Worm (Caenorhabditis elegans) whole organism, young adult: ENCODE measurements around the gene Y55F3AM.11.

Experiments
- B0336.3 ChIP-seq: fragments of 200-800 bp; sonication (Bioruptor generic); IDR thresholded peaks from 2 replicates; pipeline ENCODE4 v1.3.6; 2022; ENCODE audit warnings: missing genetic modification characterization, missing compliant biosample characterization
- C17E4.6 ChIP-seq: fragments of 200-800 bp; sonication (Bioruptor generic); IDR thresholded peaks from 2 replicates; pipeline ENCODE4 v1.3.6; 2022; ENCODE audit warnings: missing genetic modification reagents, missing genetic modification characterization, missing compliant biosample characterization
- F33H1.4 ChIP-seq: fragments of 200-800 bp; sonication (Bioruptor generic); IDR thresholded peaks from 2 replicates; pipeline ENCODE4 v1.3.6; 2022; ENCODE audit warnings: missing genetic modification reagents, missing genetic modification characterization, missing compliant biosample characterization
- F37B4.10 ChIP-seq: fragments of 200-800 bp; sonication (Bioruptor generic); IDR thresholded peaks from 2 replicates; pipeline ENCODE4 v1.3.6; 2022; ENCODE audit warnings: missing genetic modification characterization, missing compliant biosample characterization
- F49E8.2 ChIP-seq: sonication (generic microtip); optimal IDR thresholded peaks from 3 replicates; lab custom pipeline; 2017; ENCODE audit warnings: missing genetic modification characterization, mild to moderate bottlenecking, missing compliant biosample characterization, antibody characterized with exemption, moderate library complexity; ENCODE audit not compliant: insufficient read depth
- F57A8.1 ChIP-seq: fragments of 200-800 bp; sonication (Bioruptor generic); optimal IDR thresholded peaks from 2 replicates; lab custom pipeline; 2018; ENCODE audit warnings: mild to moderate bottlenecking, missing genetic modification characterization, moderate library complexity, missing compliant biosample characterization
- K12H6.12 ChIP-seq: fragments of 200-800 bp; sonication (Bioruptor generic); optimal IDR thresholded peaks from 2 replicates; lab custom pipeline; 2018; ENCODE audit warnings: mild to moderate bottlenecking, missing genetic modification characterization, missing compliant biosample characterization
- Y53F4B.3 ChIP-seq: fragments of 200-800 bp; sonication (Bioruptor generic); IDR thresholded peaks from 2 replicates; pipeline ENCODE4 v1.3.6; 2022; ENCODE audit warnings: missing genetic modification reagents, missing genetic modification characterization, missing compliant biosample characterization
- Y56A3A.18 ChIP-seq: fragments of 200-800 bp; sonication (Bioruptor generic); IDR thresholded peaks from 2 replicates; pipeline ENCODE4 v1.3.6; 2022; ENCODE audit warnings: missing genetic modification reagents, missing genetic modification characterization, missing compliant biosample characterization
- Y67H2A.10 ChIP-seq: fragments of 200-800 bp; sonication (Bioruptor generic); conservative IDR thresholded peaks from 2 replicates; pipeline ENCODE4 v1.3.6; 2022; ENCODE audit warnings: missing genetic modification reagents, missing genetic modification characterization, missing compliant biosample characterization
- Y95B8A.8 ChIP-seq: fragments of 200-800 bp; sonication (Bioruptor generic); IDR thresholded peaks from 2 replicates; pipeline ENCODE4 v1.3.6; 2022; ENCODE audit warnings: missing genetic modification reagents, missing genetic modification characterization, missing compliant biosample characterization
- akir-1 ChIP-seq: fragments of 200-800 bp; sonication (Bioruptor generic); optimal IDR thresholded peaks from 2 replicates; lab custom pipeline; 2018; ENCODE audit warnings: mild to moderate bottlenecking, missing genetic modification characterization, moderate library complexity, missing compliant biosample characterization
- atf-7 ChIP-seq: sonication (generic microtip); optimal IDR thresholded peaks from 2 replicates; lab custom pipeline; 2017; ENCODE audit warnings: mild to moderate bottlenecking, missing genetic modification characterization, missing compliant biosample characterization
- bed-2 ChIP-seq: fragments of 200-800 bp; sonication (Bioruptor generic); IDR thresholded peaks from 2 replicates; pipeline ENCODE4 v1.3.6; 2022; ENCODE audit warnings: missing genetic modification reagents, missing genetic modification characterization, missing compliant biosample characterization
- cebp-1 ChIP-seq, 2 experiments: fragments of 200-800 bp in 1 of 2; sonication (Bioruptor generic) in 1 of 2; sonication (generic microtip) in 1 of 2; IDR thresholded peaks in 1 of 2; optimal IDR thresholded peaks in 1 of 2; 2 replicates each; pipeline versions ENCODE4 v1.3.6 to Lab custom; 2017 to 2022; ENCODE audit warnings: missing compliant biosample characterization in 2 of 2, missing genetic modification characterization in 2 of 2, mild to moderate bottlenecking in 1 of 2, missing genetic modification reagents in 1 of 2, moderate library complexity in 1 of 2
- ceh-27 ChIP-seq: fragments of 200-800 bp; sonication (Bioruptor generic); optimal IDR thresholded peaks from 2 replicates; lab custom pipeline; 2018; ENCODE audit warnings: mild to moderate bottlenecking, missing genetic modification characterization, moderate library complexity, missing compliant biosample characterization
- ceh-79 ChIP-seq: sonication (generic microtip); optimal IDR thresholded peaks from 2 replicates; lab custom pipeline; 2017; ENCODE audit warnings: mild to moderate bottlenecking, missing genetic modification characterization, missing compliant biosample characterization
- chd-7 ChIP-seq: sonication (generic microtip); optimal IDR thresholded peaks from 2 replicates; lab custom pipeline; 2016; ENCODE audit warnings: mild to moderate bottlenecking, missing genetic modification characterization, moderate library complexity, missing compliant biosample characterization
- dpff-1 ChIP-seq: sonication (generic microtip); optimal IDR thresholded peaks from 2 replicates; lab custom pipeline; 2017; ENCODE audit warnings: mild to moderate bottlenecking, missing genetic modification characterization, missing compliant biosample characterization
- dpl-1 ChIP-seq: fragments of 150-350 bp; optimal IDR thresholded peaks from 2 replicates; lab custom pipeline; 2014; ENCODE audit warnings: missing biosample characterization, missing genetic modification reagents, missing genetic modification characterization
- egl-44 ChIP-seq: fragments of 200-800 bp; sonication (Bioruptor generic); IDR thresholded peaks from 2 replicates; pipeline ENCODE4 v1.3.6; 2022; ENCODE audit warnings: missing genetic modification reagents, missing genetic modification characterization, missing compliant biosample characterization
- fkh-3 ChIP-seq: sonication (generic microtip); optimal IDR thresholded peaks from 2 replicates; lab custom pipeline; 2016; ENCODE audit warnings: mild to moderate bottlenecking, missing genetic modification characterization, missing compliant biosample characterization
- hlh-12 ChIP-seq: sonication (generic microtip); optimal IDR thresholded peaks from 2 replicates; lab custom pipeline; 2016; ENCODE audit warnings: missing genetic modification characterization, missing compliant biosample characterization
- lin-26 ChIP-seq: fragments of 200-800 bp; sonication (Bioruptor generic); IDR thresholded peaks from 2 replicates; pipeline ENCODE4 v1.3.6; 2022; ENCODE audit warnings: missing genetic modification reagents, missing genetic modification characterization, missing compliant biosample characterization
- lin-35 ChIP-seq, 3 experiments: fragments of 150-350 bp in 2 of 3; sonication (generic microtip) in 1 of 3; optimal IDR thresholded peaks; 2 replicates each; lab custom pipeline; 2014 to 2018; ENCODE audit warnings: missing biosample characterization in 3 of 3, missing genetic modification characterization in 3 of 3, missing genetic modification reagents in 3 of 3
- lin-40 ChIP-seq: sonication (generic microtip); optimal IDR thresholded peaks from 2 replicates; lab custom pipeline; 2016; ENCODE audit warnings: missing genetic modification characterization, mild to moderate bottlenecking, missing compliant biosample characterization, missing genotype, missing genetic modification reagents
- lin-54 ChIP-seq: fragments of 200-800 bp; sonication (Bioruptor generic); optimal IDR thresholded peaks from 2 replicates; lab custom pipeline; 2018; ENCODE audit warnings: mild to moderate bottlenecking, missing genetic modification characterization, missing compliant biosample characterization
- lsl-1 ChIP-seq: fragments of 200-800 bp; sonication (Bioruptor generic); optimal IDR thresholded peaks from 2 replicates; lab custom pipeline; 2018; ENCODE audit warnings: mild to moderate bottlenecking, missing genetic modification characterization, moderate library complexity, missing compliant biosample characterization
- madf-3 ChIP-seq: fragments of 200-800 bp; sonication (Bioruptor generic); IDR thresholded peaks from 2 replicates; pipeline ENCODE4 v1.3.6; 2022; ENCODE audit warnings: missing genetic modification reagents, missing genetic modification characterization, missing compliant biosample characterization
- madf-6 ChIP-seq: fragments of 200-800 bp; sonication (Bioruptor generic); IDR thresholded peaks from 2 replicates; pipeline ENCODE4 v1.3.6; 2022; ENCODE audit warnings: missing genetic modification reagents, missing genetic modification characterization, missing compliant biosample characterization
- nhr-80 ChIP-seq: sonication (generic microtip); optimal IDR thresholded peaks from 2 replicates; lab custom pipeline; 2016; ENCODE audit warnings: missing genetic modification characterization, missing compliant biosample characterization
- pbrm-1 ChIP-seq: fragments of 200-800 bp; sonication (Bioruptor generic); IDR thresholded peaks from 2 replicates; pipeline ENCODE4 v1.3.6; 2022; ENCODE audit warnings: missing genetic modification reagents, missing genetic modification characterization, missing compliant biosample characterization
- repo-1 ChIP-seq: sonication (generic microtip); optimal IDR thresholded peaks from 2 replicates; lab custom pipeline; 2017; ENCODE audit warnings: mild to moderate bottlenecking, missing genetic modification characterization, missing compliant biosample characterization
- rpc-1 ChIP-seq, 2 experiments: fragments of 150-350 bp in 1 of 2; sonication (generic microtip) in 1 of 2; optimal IDR thresholded peaks; 2 replicates each; lab custom pipeline; 2014 to 2018; ENCODE audit warnings: missing biosample characterization in 1 of 2, missing genetic modification characterization in 1 of 2, missing genetic modification reagents in 1 of 2, missing genotype in 1 of 2
- sea-2 ChIP-seq: fragments of 200-800 bp; sonication (Bioruptor generic); IDR thresholded peaks from 2 replicates; pipeline ENCODE4 v1.3.6; 2022; ENCODE audit warnings: missing genetic modification characterization, missing compliant biosample characterization
- snpc-4 ChIP-seq, 5 experiments: fragments of 150-350 bp in 1 of 5; sonication (generic microtip) in 4 of 5; optimal IDR thresholded peaks; 2 replicates each; lab custom pipeline; 2014 to 2018; ENCODE audit warnings: missing genetic modification characterization in 5 of 5, missing biosample characterization in 3 of 5, antibody characterized with exemption in 2 of 5, mild to moderate bottlenecking in 2 of 5, missing compliant biosample characterization in 2 of 5, missing genotype in 2 of 5, moderate library complexity in 2 of 5, missing genetic modification reagents in 1 of 5
- sptf-2 ChIP-seq: fragments of 200-800 bp; sonication (Bioruptor generic); optimal IDR thresholded peaks from 2 replicates; lab custom pipeline; 2018; ENCODE audit warnings: mild to moderate bottlenecking, missing genetic modification characterization, missing compliant biosample characterization
- tbp1 ChIP-seq: fragments of 200-800 bp; sonication (Bioruptor generic); optimal IDR thresholded peaks from 2 replicates; lab custom pipeline; 2018; ENCODE audit warnings: mild to moderate bottlenecking, missing genetic modification characterization, missing compliant biosample characterization
- unc-130 ChIP-seq: sonication (generic microtip); optimal IDR thresholded peaks from 2 replicates; lab custom pipeline; 2016; ENCODE audit warnings: missing genetic modification reagents, missing genetic modification characterization, missing compliant biosample characterization
- ztf-18 ChIP-seq: sonication (generic microtip); optimal IDR thresholded peaks from 2 replicates; lab custom pipeline; 2016; ENCODE audit warnings: missing genotype, mild to moderate bottlenecking, missing genetic modification characterization, missing compliant biosample characterization
- ztf-26 ChIP-seq: sonication (generic microtip); optimal IDR thresholded peaks from 2 replicates; lab custom pipeline; 2017; ENCODE audit warnings: missing genetic modification characterization, missing compliant biosample characterization
- ztf-6 ChIP-seq: fragments of 200-800 bp; sonication (Bioruptor generic); IDR thresholded peaks from 2 replicates; pipeline ENCODE4 v1.3.6; 2022; ENCODE audit warnings: missing genetic modification reagents, missing genetic modification characterization, missing compliant biosample characterization

Gene Y55F3AM.11

DNA sequence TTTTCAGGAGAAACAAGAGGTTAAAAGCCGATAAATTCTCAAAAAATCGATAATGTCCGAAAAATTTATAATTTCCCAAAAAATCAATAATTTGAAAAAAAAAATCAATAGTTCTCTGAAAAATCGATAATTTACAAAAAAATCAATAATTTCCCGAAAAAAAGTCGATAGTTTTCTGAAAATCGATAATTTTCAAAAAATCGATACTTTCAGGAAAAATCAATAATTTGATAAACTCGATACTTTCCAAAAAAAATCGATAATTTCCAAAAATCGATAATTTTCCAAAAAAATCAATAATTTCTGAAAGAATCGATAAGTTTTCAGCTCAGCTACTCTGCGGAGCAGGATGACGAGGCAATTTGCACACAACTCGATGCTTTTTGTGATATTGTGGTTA is 44.5 kb downstream of the Y55F3AM.11 start:
- no peak for TF ChIP-seq F37B4.10 (GFP tag; lab: Robert Waterston, UW)

DNA sequence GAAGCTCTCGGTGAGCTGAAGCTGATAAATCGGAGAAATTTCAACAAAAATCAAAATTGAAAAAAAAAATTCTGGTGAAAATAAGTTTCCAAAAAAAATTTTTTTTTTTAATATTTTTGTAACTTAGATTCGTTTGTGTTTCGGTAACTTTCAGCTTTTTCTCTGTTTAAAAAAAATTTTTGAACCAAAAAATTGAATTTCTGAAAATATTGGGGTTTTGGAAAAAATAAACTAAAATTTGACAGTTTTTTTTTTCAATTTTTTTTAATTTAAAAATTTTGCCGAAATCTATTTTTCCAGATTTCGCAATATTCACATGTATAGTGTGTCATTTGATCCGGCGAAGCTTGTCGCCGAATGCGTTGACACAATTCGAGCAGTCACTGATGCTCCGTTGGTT is 45.3 kb downstream of the Y55F3AM.11 start, which contains the start of gene Y55F3AM.5:
Gene Y55F3AM.5, plus strand, starts transcription at position 301 of the 400 bp plus-strand sequence.
- TF ChIP-seq cebp-1 (GFP tag; IDR thresholded peaks at IDR 0.05; lab: Robert Waterston, UW): no peak
- peak; percentile 48 for TF ChIP-seq cebp-1 (tag; optimal IDR thresholded peaks at IDR 0.05; lab: Kevin White, UChicago)
- TF ChIP-seq ztf-6 (GFP tag; lab: Robert Waterston, UW): no peak
- TF ChIP-seq F57A8.1 (GFP tag; lab: Kevin White, UChicago): no peak
- TF ChIP-seq sptf-2 (GFP tag; lab: Kevin White, UChicago): no peak
- TF ChIP-seq rpc-1 (optimal IDR thresholded peaks at IDR 0.05; lab: Kevin White, UChicago): no peak
- no peak for TF ChIP-seq rpc-1 (tag; optimal IDR thresholded peaks at IDR 0.05; lab: Kevin White, UChicago)
- no peak for TF ChIP-seq akir-1
- no peak for TF ChIP-seq madf-6 (GFP tag; lab: Robert Waterston, UW)

DNA sequence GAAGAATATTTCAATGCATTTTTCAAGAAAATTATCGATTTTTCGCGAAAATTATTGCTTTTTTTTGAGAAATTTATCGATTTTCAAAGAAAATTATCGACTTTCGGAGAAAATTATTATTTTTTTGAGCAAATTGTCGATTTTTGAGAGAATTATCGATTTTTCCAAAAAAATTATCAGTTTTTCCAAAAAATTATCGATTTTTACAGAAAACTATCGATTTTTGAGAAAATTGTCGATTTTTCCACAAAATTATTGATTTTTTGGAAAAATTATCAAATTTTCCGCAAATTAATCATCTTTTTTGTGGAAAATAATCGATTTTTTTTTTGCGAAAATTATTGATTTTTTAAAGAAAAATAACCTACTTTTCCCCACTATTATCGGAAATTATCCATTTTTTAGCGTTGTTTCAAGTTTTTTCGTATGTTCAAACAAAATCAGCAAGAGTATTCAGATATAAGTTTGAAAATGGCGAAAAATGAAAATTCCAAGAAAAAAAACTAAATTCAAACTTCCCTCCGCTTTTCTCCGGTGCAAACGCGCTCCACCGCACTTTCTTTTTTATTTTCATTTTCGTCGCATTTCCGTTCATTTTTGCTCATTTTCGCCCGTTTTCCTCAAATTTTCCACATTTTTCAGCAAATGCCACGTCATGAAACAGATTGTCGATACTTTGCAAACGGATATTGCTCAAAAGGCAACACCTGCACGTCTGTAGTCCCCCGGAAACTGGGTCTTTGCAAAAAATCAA is 52.4 kb downstream of the Y55F3AM.11 start, which contains the start of gene lep-2:
Gene lep-2, plus strand, starts transcription at position 637 of the 754 bp plus-strand sequence.
- TF ChIP-seq Y95B8A.8 (GFP tag; lab: Robert Waterston, UW) (no peak), ztf-18 (tag; lab: Kevin White, UChicago) (no peak), repo-1 (tag; lab: Kevin White, UChicago) (no peak), snpc-4 (GFP tag; optimal IDR thresholded peaks at IDR 0.05; lab: Kevin White, UChicago) (no peak), snpc-4 (tag; optimal IDR thresholded peaks at IDR 0.05; lab: Kevin White, UChicago) (no peak), sptf-2 (GFP tag; lab: Kevin White, UChicago) (no peak), egl-44 (GFP tag; lab: Robert Waterston, UW) (no peak), fkh-3 (tag; lab: Kevin White, UChicago) (no peak), Y53F4B.3 (GFP tag; lab: Robert Waterston, UW) (no peak), lsl-1 (GFP tag; lab: Kevin White, UChicago) (no peak), nhr-80 (no peak), lin-35 (GFP tag; optimal IDR thresholded peaks at IDR 0.05; lab: Kevin White, UChicago) (peak in 1 of 3 experiments; percentile 30), ceh-79 (tag; lab: Kevin White, UChicago) (no peak), madf-3 (GFP tag; lab: Robert Waterston, UW) (no peak), F33H1.4 (GFP tag; lab: Robert Waterston, UW) (peak; percentile 25; the same call in 1 of the 2 replicates), ceh-27 (GFP tag; lab: Kevin White, UChicago) (no peak), F49E8.2 (tag; lab: Kevin White, UChicago) (peak; percentile 8), tbp1 (GFP tag; lab: Kevin White, UChicago) (no peak), B0336.3 (GFP tag; lab: Robert Waterston, UW) (no peak; the same call in 1 of the 2 replicates), unc-130 (no peak), ztf-26 (tag; lab: Kevin White, UChicago) (no peak), K12H6.12 (tag; lab: Kevin White, UChicago) (no peak), lin-54 (GFP tag; lab: Kevin White, UChicago) (peak; percentile 74), Y56A3A.18 (no peak), dpl-1 (GFP tag; lab: Kevin White, UChicago) (peak; percentile 45), madf-6 (GFP tag; lab: Robert Waterston, UW) (peak; percentile 15; the same call in 1 of the 2 replicates), sea-2 (GFP tag; lab: Robert Waterston, UW) (no peak), cebp-1 (GFP tag; IDR thresholded peaks at IDR 0.05; lab: Robert Waterston, UW) (no peak), cebp-1 (tag; optimal IDR thresholded peaks at IDR 0.05; lab: Kevin White, UChicago) (no peak), hlh-12 (tag; lab: Kevin White, UChicago) (no peak), Y67H2A.10 (GFP tag; lab: Robert Waterston, UW) (no peak), atf-7 (no peak), lin-26 (no peak), chd-7 (tag; lab: Kevin White, UChicago) (no peak), lin-40 (tag; lab: Kevin White, UChicago) (no peak), C17E4.6 (no peak), dpff-1 (no peak), bed-2 (GFP tag; lab: Robert Waterston, UW) (no peak), pbrm-1 (GFP tag; lab: Robert Waterston, UW) (no peak)
